Fruit fly (Drosophila melanogaster): ENCODE data around the gene AsnRS.

- TF ChIP-seq CG10669 (GFP tag; optimal IDR thresholded peaks at IDR 0.05) (no peak), CG4318 (GFP tag; optimal IDR thresholded peaks at IDR 0.05) (no peak), CG11902 (GFP tag; optimal IDR thresholded peaks at IDR 0.05) (peak; percentile 22), Hr4 (GFP tag; optimal IDR thresholded peaks at IDR 0.05) (no peak)
Measured at dm6 chr2L:19120196-19120950, 11.4 kb downstream of the AsnRS start, which contains the start of gene Ddc.

Data from whole organism, prepupa.